Fruit fly (Drosophila melanogaster): ENCODE data around the gene Qsox3.

dm6 chr3R:21867819-21868218 is 43.8 kb upstream of the Qsox3 start, which contains the start of the genes CG6569 and Cby:
- no peak for TF ChIP-seq CG1620 (GFP tag; optimal IDR thresholded peaks at IDR 0.05)
- no peak for TF ChIP-seq Mnt (GFP tag; optimal IDR thresholded peaks at IDR 0.05)
- no peak for TF ChIP-seq CG7045 (GFP tag; optimal IDR thresholded peaks at IDR 0.05)
- no peak for TF ChIP-seq CG5204 (GFP tag; optimal IDR thresholded peaks at IDR 0.05)
- TF ChIP-seq pad (GFP tag; optimal IDR thresholded peaks at IDR 0.05): no peak
- no peak for TF ChIP-seq tj (GFP tag; optimal IDR thresholded peaks at IDR 0.05)
- TF ChIP-seq Crg-1 (GFP tag; optimal IDR thresholded peaks at IDR 0.05): no peak
- TF ChIP-seq toe (GFP tag; optimal IDR thresholded peaks at IDR 0.05): no peak
- TF ChIP-seq CG7101 (tag; optimal IDR thresholded peaks at IDR 0.05): no peak
- no peak for TF ChIP-seq cnc (optimal IDR thresholded peaks at IDR 0.05)
